Worm (Caenorhabditis elegans) whole organism, L4 larva: ENCODE measurements around the gene R03E9.2.

Experiments used
- T20F7.1 ChIP-seq: fragments of 200-800 bp; sonication (Bioruptor generic); optimal IDR thresholded peaks from 2 replicates; lab custom pipeline; 2018; ENCODE audit warnings: mild to moderate bottlenecking, missing genetic modification characterization, missing compliant biosample characterization
- nhr-237 ChIP-seq: sonication (generic microtip); optimal IDR thresholded peaks from 2 replicates; lab custom pipeline; 2017; ENCODE audit warnings: missing biosample characterization, missing genetic modification characterization
- pha-4 ChIP-seq, 2 experiments: fragments of 150-350 bp in 1 of 2; fragments of 200-800 bp in 1 of 2; sonication (Bioruptor generic) in 1 of 2; IDR thresholded peaks in 1 of 2; optimal IDR thresholded peaks in 1 of 2; 2 replicates each; pipeline versions ENCODE4 v1.3.6 to Lab custom; 2014 to 2022; ENCODE audit warnings: missing genetic modification characterization in 2 of 2, missing genetic modification reagents in 2 of 2, missing biosample characterization in 1 of 2, missing compliant biosample characterization in 1 of 2
- snpc-1.2 ChIP-seq: fragments of 200-800 bp; sonication (Bioruptor generic); IDR thresholded peaks from 2 replicates; pipeline ENCODE4 v1.3.6; 2022; ENCODE audit warnings: missing genetic modification reagents, missing genetic modification characterization, missing compliant biosample characterization
- unc-130 ChIP-seq: sonication (generic microtip); optimal IDR thresholded peaks from 2 replicates; lab custom pipeline; 2016; ENCODE audit warnings: missing genetic modification reagents, missing genetic modification characterization, missing compliant biosample characterization
- zag-1 ChIP-seq: fragments of 150-350 bp; optimal IDR thresholded peaks from 2 replicates; lab custom pipeline; 2014; ENCODE audit warnings: missing biosample characterization, missing genetic modification characterization
- zfp-2 ChIP-seq: sonication (generic microtip); optimal IDR thresholded peaks from 2 replicates; lab custom pipeline; 2016; ENCODE audit warnings: mild to moderate bottlenecking, missing genetic modification characterization, missing compliant biosample characterization

DNA sequence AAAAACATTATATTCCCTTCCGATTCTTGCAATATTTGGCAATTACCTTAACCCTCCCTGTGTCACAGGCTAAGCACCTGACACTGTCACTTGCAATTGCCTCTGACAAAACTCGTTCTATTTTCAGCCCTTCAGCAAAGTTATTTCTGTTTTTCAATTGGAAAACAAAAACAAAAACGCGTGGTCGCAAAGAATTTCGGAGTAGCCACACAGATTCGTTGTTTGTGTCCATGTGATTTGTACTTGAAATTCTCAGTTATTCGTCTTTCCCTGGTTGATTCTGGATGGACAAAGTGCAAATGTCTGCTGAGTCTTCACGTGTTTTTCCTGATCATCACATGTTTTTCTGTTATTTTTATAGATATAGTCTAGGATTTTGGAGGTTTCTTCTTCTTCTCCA, 2.4 kb upstream of the R03E9.2 start:
- TF ChIP-seq T20F7.1 (GFP tag; lab: Kevin White, UChicago) = no peak
- TF ChIP-seq zag-1 = no peak
- TF ChIP-seq unc-130 (GFP tag; lab: Kevin White, UChicago) = no peak
- no peak for TF ChIP-seq nhr-237
- TF ChIP-seq pha-4 (GFP tag; IDR thresholded peaks at IDR 0.05; lab: Robert Waterston, UW) = no peak
- no peak for TF ChIP-seq pha-4 (tag; optimal IDR thresholded peaks at IDR 0.05; lab: Kevin White, UChicago)
- no peak for TF ChIP-seq snpc-1.2 (GFP tag; lab: Robert Waterston, UW)
- TF ChIP-seq zfp-2 (tag; lab: Kevin White, UChicago) = no peak
